Worm (Caenorhabditis elegans) whole organism, L1 larva: ENCODE data around the gene exc-1.
A peak's percentile ranks its signal among the peaks of the same experiment; 100 is the strongest.

ENCODE experiments used
- blmp-1 ChIP-seq: fragments of 150-350 bp; optimal IDR thresholded peaks from 2 replicates; lab custom pipeline; 2014; ENCODE audit warnings: missing biosample characterization, missing genetic modification characterization
- ces-1 ChIP-seq: fragments of 150-350 bp; optimal IDR thresholded peaks from 2 replicates; lab custom pipeline; 2014; ENCODE audit warnings: missing biosample characterization, missing genetic modification reagents, missing genetic modification characterization
- nhr-77 ChIP-seq: fragments of 150-350 bp; optimal IDR thresholded peaks from 2 replicates; lab custom pipeline; 2014; ENCODE audit warnings: missing biosample characterization, missing genetic modification characterization
- tbx-2 ChIP-seq: sonication (generic microtip); optimal IDR thresholded peaks from 2 replicates; lab custom pipeline; 2016; ENCODE audit warnings: missing genetic modification characterization, missing compliant biosample characterization

DNA sequence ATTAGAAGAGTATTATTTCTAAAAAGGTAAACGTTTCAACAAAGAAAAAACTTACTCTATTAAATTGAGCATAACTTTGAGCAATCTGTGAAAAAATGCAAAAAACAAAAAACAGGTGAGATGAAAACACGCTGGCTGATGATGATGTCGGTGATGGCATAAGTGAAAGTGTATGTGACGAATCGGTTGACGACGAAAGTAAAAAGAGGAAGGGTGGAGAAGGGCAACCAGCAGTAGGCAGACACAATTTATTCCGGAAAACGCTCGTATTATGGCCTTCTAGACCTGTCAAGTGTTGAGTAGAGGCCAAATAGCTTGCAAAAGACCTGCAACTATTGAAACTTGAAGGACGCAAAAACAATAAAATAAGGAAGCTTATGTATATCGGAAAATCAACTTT, 49.3 kb downstream of the exc-1 start, which contains the start of gene nas-13:
- TF ChIP-seq tbx-2 = no peak
- peak; percentile 86 for TF ChIP-seq blmp-1 (tag; lab: Kevin White, UChicago)
- no peak for TF ChIP-seq ces-1
- no peak for TF ChIP-seq nhr-77 (tag; lab: Kevin White, UChicago)
